Fruit fly (Drosophila melanogaster): ENCODE measurements around the gene ppk14.

The ppk14 gene

dm6 chr2L:6350984-6351808, 3.6 kb upstream of the ppk14 start, which contains the start of gene CG9498:
TSS of gene CG9498 (minus strand) at chr2L:6351034.
- no peak for TF ChIP-seq CG12236 (GFP tag; optimal IDR thresholded peaks at IDR 0.05)
- no peak for TF ChIP-seq CG9797 (GFP tag; optimal IDR thresholded peaks at IDR 0.05)
- no peak for TF ChIP-seq CkIIα-i1 (GFP tag; IDR thresholded peaks at IDR 0.05)
- no peak for TF ChIP-seq Drgx (GFP tag; IDR thresholded peaks at IDR 0.05)
- peak; percentile 78 for TF ChIP-seq odd (GFP tag; optimal IDR thresholded peaks at IDR 0.05)
- no peak for TF ChIP-seq gt (GFP tag; IDR thresholded peaks at IDR 0.05)
- TF ChIP-seq Fer1 (GFP tag; optimal IDR thresholded peaks at IDR 0.05) = peak; percentile 94
- TF ChIP-seq CG18764 (GFP tag; optimal IDR thresholded peaks at IDR 0.05) = no peak
- TF ChIP-seq dmrt99B (tag; optimal IDR thresholded peaks at IDR 0.05) = peak; percentile 93
- TF ChIP-seq CG16815 (GFP tag; optimal IDR thresholded peaks at IDR 0.05) = peak; percentile 55
- TF ChIP-seq CG4617 (GFP tag; optimal IDR thresholded peaks at IDR 0.05; ENCODE audit: borderline replicate concordance) = no peak
- TF ChIP-seq CG2712 (tag; optimal IDR thresholded peaks at IDR 0.05) = peak; percentile 87
- peak; percentile 74 for TF ChIP-seq CG9817 (tag; optimal IDR thresholded peaks at IDR 0.05)
- no peak for TF ChIP-seq CG9609 (GFP tag; optimal IDR thresholded peaks at IDR 0.05)
- TF ChIP-seq CG15269 (tag; optimal IDR thresholded peaks at IDR 0.05) = peak; percentile 88
- no peak for TF ChIP-seq crol (GFP tag; IDR thresholded peaks at IDR 0.05)
- TF ChIP-seq Pdp1 (GFP tag; optimal IDR thresholded peaks at IDR 0.05) = peak in 1 of 2 experiments; percentile 44
- peak; percentile 69 for TF ChIP-seq CG7357 (GFP tag; IDR thresholded peaks at IDR 0.05)
- peak; percentile 91 for TF ChIP-seq CG9932 (GFP tag; IDR thresholded peaks at IDR 0.05)
- peak; percentile 76 for TF ChIP-seq Nf-YC (tag; optimal IDR thresholded peaks at IDR 0.05)
- TF ChIP-seq Nf-YB (GFP tag; optimal IDR thresholded peaks at IDR 0.05) = peak; percentile 43
- TF ChIP-seq toy (GFP tag; IDR thresholded peaks at IDR 0.05) = peak; percentile 83
- TF ChIP-seq Atf-2 (GFP tag; optimal IDR thresholded peaks at IDR 0.05) = no peak
- TF ChIP-seq CG17359 (tag; optimal IDR thresholded peaks at IDR 0.05) = peak; percentile 86
- TF ChIP-seq cwo (GFP tag; optimal IDR thresholded peaks at IDR 0.05) = peak; percentile 75
- TF ChIP-seq sima (GFP tag; optimal IDR thresholded peaks at IDR 0.05) = no peak
- no peak for TF ChIP-seq pfk (GFP tag; optimal IDR thresholded peaks at IDR 0.05)
- TF ChIP-seq CG11723 (GFP tag; optimal IDR thresholded peaks at IDR 0.05) = peak; percentile 44
- TF ChIP-seq knrl (GFP tag; IDR thresholded peaks at IDR 0.05; ENCODE audit: partially characterized antibody) = no peak
- peak; percentile 4 for TF ChIP-seq CG10462 (GFP tag; optimal IDR thresholded peaks at IDR 0.05)
- TF ChIP-seq Max (GFP tag; optimal IDR thresholded peaks at IDR 0.05) = peak; percentile 49
- no peak for TF ChIP-seq otp (GFP tag; IDR thresholded peaks at IDR 0.05)
- TF ChIP-seq Hsf (GFP tag; optimal IDR thresholded peaks at IDR 0.05) = no peak
- TF ChIP-seq CG2678 (tag; optimal IDR thresholded peaks at IDR 0.05) = peak; percentile 97
- peak; percentile 27 for TF ChIP-seq CTCF (GFP tag; optimal IDR thresholded peaks at IDR 0.05)
- peak; percentile 50 for TF ChIP-seq CG3995 (GFP tag; optimal IDR thresholded peaks at IDR 0.05)
- no peak for TF ChIP-seq bbx (GFP tag; IDR thresholded peaks at IDR 0.05; ENCODE audit: partially characterized antibody)
- no peak for TF ChIP-seq zfh1 (GFP tag; IDR thresholded peaks at IDR 0.05)
- TF ChIP-seq Hr51 (GFP tag; optimal IDR thresholded peaks at IDR 0.05) = peak in 1 of 2 experiments; percentile 91
- peak; percentile 38; the same call in 1 of the 3 replicates for TF ChIP-seq CG11560 (tag; IDR thresholded peaks at IDR 0.05)
- peak; percentile 86 for TF ChIP-seq cas (GFP tag; IDR thresholded peaks at IDR 0.05)
- peak; percentile 79; the same call in 1 of the 3 replicates for TF ChIP-seq Dbx (GFP tag; IDR thresholded peaks at IDR 0.05)
- TF ChIP-seq gce (GFP tag; IDR thresholded peaks at IDR 0.05) = 0 out of 3 replicates have a peak, but pooled peaks have one; percentile 21
- TF ChIP-seq tio (GFP tag; optimal IDR thresholded peaks at IDR 0.05) = peak; percentile 70
- no peak for TF ChIP-seq CG30431 (GFP tag; optimal IDR thresholded peaks at IDR 0.05)
- peak; percentile 92 for TF ChIP-seq BtbVII (GFP tag; optimal IDR thresholded peaks at IDR 0.05)
- peak; percentile 75 for TF ChIP-seq B-H1 (GFP tag; IDR thresholded peaks at IDR 0.05)
- TF ChIP-seq mirr (GFP tag; optimal IDR thresholded peaks at IDR 0.05) = peak; percentile 81
- TF ChIP-seq Hmx (GFP tag; optimal IDR thresholded peaks at IDR 0.05) = peak; percentile 21
- TF ChIP-seq trh (GFP tag; optimal IDR thresholded peaks at IDR 0.05) = no peak
